Worm (Caenorhabditis elegans): Measurements from ENCODE around the gene C14F11.4.

DNA sequence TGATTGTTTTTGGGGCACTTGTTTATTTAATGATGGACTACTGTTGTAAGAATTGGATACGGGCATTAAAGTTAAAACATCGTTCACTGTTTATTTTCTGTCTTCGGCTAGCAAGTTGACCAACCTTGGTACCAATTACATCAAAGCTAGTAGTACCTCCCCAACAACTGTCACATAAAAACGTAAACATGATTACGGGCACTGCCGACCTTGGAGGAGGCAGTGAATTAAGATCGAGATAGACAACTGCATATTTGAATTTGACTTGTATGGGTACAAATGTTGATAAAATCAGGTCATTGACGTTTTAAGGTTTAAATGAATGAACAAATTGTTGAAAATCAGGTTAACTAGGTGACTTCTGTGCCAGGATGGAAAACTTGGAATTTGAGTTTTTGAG lies 44.4 kb upstream of the C14F11.4 start:
- no peak for TF ChIP-seq daf-8 (GFP tag; IDR thresholded peaks at IDR 0.05)
- TF ChIP-seq daf-12 (tag; optimal IDR thresholded peaks at IDR 0.05): no peak
- no peak for TF ChIP-seq unc-62 (GFP tag; optimal IDR thresholded peaks at IDR 0.05 in 1 of 2)
- no peak for TF ChIP-seq unc-62 (tag; optimal IDR thresholded peaks at IDR 0.05)
- TF ChIP-seq ama-1 (optimal IDR thresholded peaks at IDR 0.05): no peak
- TF ChIP-seq snpc-1.2 (GFP tag; IDR thresholded peaks at IDR 0.05): no peak
- TF ChIP-seq daf-19 (GFP tag; conservative IDR thresholded peaks at IDR 0.05): no peak
- TF ChIP-seq hlh-11 (tag; optimal IDR thresholded peaks at IDR 0.05): no peak
- TF ChIP-seq pha-4 (GFP tag; IDR thresholded peaks at IDR 0.05): no peak
- no peak for TF ChIP-seq pha-4 (tag; optimal IDR thresholded peaks at IDR 0.05)
- TF ChIP-seq dpl-1 (GFP tag; optimal IDR thresholded peaks at IDR 0.05): no peak
